Worm (Caenorhabditis elegans): ENCODE results near the gene svh-5.

The svh-5 gene

ce11 chrX:15380437-15380836, 2.8 kb upstream of the svh-5 start:
- no peak for TF ChIP-seq unc-86 (tag; optimal IDR thresholded peaks at IDR 0.05)
- no peak for TF ChIP-seq npax-4 (tag; optimal IDR thresholded peaks at IDR 0.05)
- no peak for TF ChIP-seq gmeb-2 (tag; optimal IDR thresholded peaks at IDR 0.05)
- no peak for TF ChIP-seq ref-2 (tag; optimal IDR thresholded peaks at IDR 0.05)
- no peak for TF ChIP-seq elt-2 (tag; optimal IDR thresholded peaks at IDR 0.05)
- TF ChIP-seq C38D4.7 (GFP tag; optimal IDR thresholded peaks at IDR 0.05): no peak
- peak; percentile 29 for TF ChIP-seq ceh-18 (tag; optimal IDR thresholded peaks at IDR 0.05)
- no peak for TF ChIP-seq nhr-232 (tag; optimal IDR thresholded peaks at IDR 0.05)
- no peak for TF ChIP-seq elt-4 (tag; optimal IDR thresholded peaks at IDR 0.05)
- TF ChIP-seq F13H6.1 (tag; optimal IDR thresholded peaks at IDR 0.05): no peak
- TF ChIP-seq sox-2 (GFP tag; IDR thresholded peaks at IDR 0.05): no peak
- peak; percentile 14 for TF ChIP-seq rnt-1 (tag; optimal IDR thresholded peaks at IDR 0.05)
- TF ChIP-seq lim-6 (tag; optimal IDR thresholded peaks at IDR 0.05): no peak
- TF ChIP-seq ets-4 (tag; optimal IDR thresholded peaks at IDR 0.05): no peak
- no peak for TF ChIP-seq pha-2 (tag; optimal IDR thresholded peaks at IDR 0.05)
- no peak for TF ChIP-seq eyg-1 (tag; optimal IDR thresholded peaks at IDR 0.05)
- TF ChIP-seq hlh-30 (tag; optimal IDR thresholded peaks at IDR 0.05; ENCODE audit: insufficient read depth): no peak

DNA sequence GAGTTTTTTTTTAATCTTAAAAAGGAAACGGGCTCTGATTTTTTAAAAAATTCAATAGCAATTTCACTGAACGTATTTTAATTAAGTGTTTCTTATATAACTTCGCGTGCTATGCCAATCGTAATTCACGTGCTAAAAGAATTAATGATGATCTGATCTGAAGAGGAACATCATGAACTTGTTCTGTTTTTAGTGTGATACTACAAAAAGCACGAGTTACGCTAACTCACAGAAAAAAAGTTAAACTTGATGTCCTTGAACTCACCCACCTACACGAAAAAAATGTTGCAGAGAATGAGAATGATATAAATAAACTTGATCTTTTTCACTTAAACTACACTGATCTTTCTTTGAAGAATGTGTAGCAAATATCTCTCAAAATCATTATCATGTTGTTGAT, 2.3 kb upstream of the svh-5 start:
- TF ChIP-seq mec-3 (tag; optimal IDR thresholded peaks at IDR 0.05; ENCODE audit: borderline replicate concordance) (no peak), ceh-19 (GFP tag; optimal IDR thresholded peaks at IDR 0.05) (no peak), pqm-1 (tag; optimal IDR thresholded peaks at IDR 0.05) (no peak), tbx-7 (tag; optimal IDR thresholded peaks at IDR 0.05) (no peak)

ce11 chrX:15376580-15376979, 1.0 kb downstream of the svh-5 start:
- TF ChIP-seq elt-2 (tag; optimal IDR thresholded peaks at IDR 0.05) (peak; percentile 9), unc-42 (tag; optimal IDR thresholded peaks at IDR 0.05) (no peak), ceh-34 (tag; optimal IDR thresholded peaks at IDR 0.05) (no peak), ref-2 (tag; optimal IDR thresholded peaks at IDR 0.05) (peak; percentile 50), dmd-4 (tag; optimal IDR thresholded peaks at IDR 0.05; ENCODE audit: borderline replicate concordance) (no peak), tbx-2 (tag; optimal IDR thresholded peaks at IDR 0.05) (peak; percentile 24), odd-2 (tag; optimal IDR thresholded peaks at IDR 0.05) (no peak), nfya-1 (tag; optimal IDR thresholded peaks at IDR 0.05) (peak; percentile 19)

- TF ChIP-seq eyg-1 (tag; optimal IDR thresholded peaks at IDR 0.05) (no peak), ceh-22 (tag; optimal IDR thresholded peaks at IDR 0.05) (no peak), elt-2 (tag; optimal IDR thresholded peaks at IDR 0.05) (peak; percentile 12)
These were observed 2.3 kb downstream of the svh-5 start for ce11 chrX:15375299-15375698.

ce11 chrX:15374668-15375208, 2.9 kb downstream of the svh-5 start:
- TF ChIP-seq ahr-1 (tag; optimal IDR thresholded peaks at IDR 0.05) (no peak), rnt-1 (tag; optimal IDR thresholded peaks at IDR 0.05) (no peak), pha-4 (tag; optimal IDR thresholded peaks at IDR 0.05) (no peak), sox-4 (tag; optimal IDR thresholded peaks at IDR 0.05) (no peak), nhr-11 (tag; optimal IDR thresholded peaks at IDR 0.05) (no peak), zip-5 (tag; optimal IDR thresholded peaks at IDR 0.05) (no peak), K02D7.2 (tag; optimal IDR thresholded peaks at IDR 0.05) (no peak), tbx-7 (tag; optimal IDR thresholded peaks at IDR 0.05) (no peak), ceh-6 (GFP tag; optimal IDR thresholded peaks at IDR 0.05) (no peak), hlh-30 (tag; optimal IDR thresholded peaks at IDR 0.05; ENCODE audit: insufficient read depth) (no peak), sdc-2 (tag; optimal IDR thresholded peaks at IDR 0.05) (no peak), hlh-13 (GFP tag; optimal IDR thresholded peaks at IDR 0.05) (no peak), mec-3 (tag; optimal IDR thresholded peaks at IDR 0.05; ENCODE audit: borderline replicate concordance) (no peak), T23F11.4 (GFP tag; optimal IDR thresholded peaks at IDR 0.05) (no peak), ama-1 (optimal IDR thresholded peaks at IDR 0.05) (no peak), gmeb-2 (tag; optimal IDR thresholded peaks at IDR 0.05) (no peak), pat-9 (tag; optimal IDR thresholded peaks at IDR 0.05) (no peak), Y22D7AL.16 (tag; optimal IDR thresholded peaks at IDR 0.05) (no peak)
